Fruit fly (Drosophila melanogaster): ENCODE results near the gene CG11983.

CG11983 gene

dm6 chr3R:9023934-9024333, 15.8 kb downstream of the CG11983 start:
- no peak for TF ChIP-seq h (GFP tag; optimal IDR thresholded peaks at IDR 0.05)
- no peak for TF ChIP-seq OdsH (GFP tag; optimal IDR thresholded peaks at IDR 0.05)
- no peak for TF ChIP-seq dmrt93B (GFP tag; optimal IDR thresholded peaks at IDR 0.05)
- TF ChIP-seq ey (GFP tag; optimal IDR thresholded peaks at IDR 0.05), result no peak
- TF ChIP-seq Hr78 (GFP tag; optimal IDR thresholded peaks at IDR 0.05), result no peak
- no peak for TF ChIP-seq Vsx2 (GFP tag; optimal IDR thresholded peaks at IDR 0.05; ENCODE audit: partially characterized antibody)
- TF ChIP-seq tai (GFP tag; optimal IDR thresholded peaks at IDR 0.05), result no peak

dm6 chr3R:9024835-9025510, 16.9 kb downstream of the CG11983 start:
- TF ChIP-seq Dif (GFP tag; optimal IDR thresholded peaks at IDR 0.05; ENCODE audit: partially characterized antibody) (no peak), ey (GFP tag; optimal IDR thresholded peaks at IDR 0.05) (no peak), sv (GFP tag; optimal IDR thresholded peaks at IDR 0.05) (no peak), Sp1 (GFP tag; optimal IDR thresholded peaks at IDR 0.05) (no peak), N (GFP tag; optimal IDR thresholded peaks at IDR 0.05) (no peak), h (GFP tag; optimal IDR thresholded peaks at IDR 0.05) (no peak), foxo (GFP tag; optimal IDR thresholded peaks at IDR 0.05) (no peak), GATAd (GFP tag; optimal IDR thresholded peaks at IDR 0.05) (no peak), tai (GFP tag; optimal IDR thresholded peaks at IDR 0.05) (no peak), Hr83 (GFP tag; optimal IDR thresholded peaks at IDR 0.05; ENCODE audit: poor library complexity, severe bottlenecking) (no peak), OdsH (GFP tag; optimal IDR thresholded peaks at IDR 0.05) (no peak), Hr78 (GFP tag; optimal IDR thresholded peaks at IDR 0.05) (no peak), CrebA (GFP tag; optimal IDR thresholded peaks at IDR 0.05; ENCODE audit: borderline replicate concordance) (no peak), pan (optimal IDR thresholded peaks at IDR 0.05) (no peak), Dfd (GFP tag; optimal IDR thresholded peaks at IDR 0.05) (no peak), CG9705 (GFP tag; optimal IDR thresholded peaks at IDR 0.05) (no peak), Myc (optimal IDR thresholded peaks at IDR 0.05) (no peak), sage (GFP tag; optimal IDR thresholded peaks at IDR 0.05) (no peak)

dm6 chr3R:9027082-9027481, 19.0 kb downstream of the CG11983 start:
- TF ChIP-seq Jra (GFP tag; optimal IDR thresholded peaks at IDR 0.05), result no peak
- no peak for TF ChIP-seq Hr78 (GFP tag; optimal IDR thresholded peaks at IDR 0.05)
- TF ChIP-seq Sp1 (GFP tag; optimal IDR thresholded peaks at IDR 0.05), result no peak
- no peak for TF ChIP-seq tai (GFP tag; optimal IDR thresholded peaks at IDR 0.05)
- TF ChIP-seq Hnf4 (GFP tag; optimal IDR thresholded peaks at IDR 0.05), result no peak
- TF ChIP-seq dmrt93B (GFP tag; optimal IDR thresholded peaks at IDR 0.05), result no peak
- no peak for TF ChIP-seq sage (GFP tag; optimal IDR thresholded peaks at IDR 0.05)
- no peak for TF ChIP-seq pan (optimal IDR thresholded peaks at IDR 0.05)
- TF ChIP-seq Myc (optimal IDR thresholded peaks at IDR 0.05), result no peak
- no peak for TF ChIP-seq Rel (GFP tag; optimal IDR thresholded peaks at IDR 0.05)
- TF ChIP-seq Rel (tag; optimal IDR thresholded peaks at IDR 0.05), result no peak
- no peak for TF ChIP-seq CG9705 (GFP tag; optimal IDR thresholded peaks at IDR 0.05)
- TF ChIP-seq Abd-B (GFP tag; optimal IDR thresholded peaks at IDR 0.05), result no peak
- TF ChIP-seq usp (GFP tag; optimal IDR thresholded peaks at IDR 0.05), result no peak
- TF ChIP-seq Dif (GFP tag; optimal IDR thresholded peaks at IDR 0.05; ENCODE audit: partially characterized antibody), result no peak

- TF ChIP-seq sage (GFP tag; optimal IDR thresholded peaks at IDR 0.05), result no peak
- TF ChIP-seq pan (optimal IDR thresholded peaks at IDR 0.05), result no peak
- no peak for TF ChIP-seq Hr78 (GFP tag; optimal IDR thresholded peaks at IDR 0.05)
- no peak for TF ChIP-seq sv (GFP tag; optimal IDR thresholded peaks at IDR 0.05)
- TF ChIP-seq Hnf4 (GFP tag; optimal IDR thresholded peaks at IDR 0.05), result no peak
- TF ChIP-seq Vsx2 (GFP tag; optimal IDR thresholded peaks at IDR 0.05; ENCODE audit: partially characterized antibody), result no peak
- TF ChIP-seq CG9705 (GFP tag; optimal IDR thresholded peaks at IDR 0.05), result no peak
These were observed 20.6 kb downstream of the CG11983 start for dm6 chr3R:9028690-9029089.

- no peak for TF ChIP-seq Rel (GFP tag; optimal IDR thresholded peaks at IDR 0.05)
- TF ChIP-seq Rel (tag; optimal IDR thresholded peaks at IDR 0.05), result peak; percentile 13
- TF ChIP-seq br (GFP tag; optimal IDR thresholded peaks at IDR 0.05), result no peak
These were observed 21.3 kb downstream of the CG11983 start for dm6 chr3R:9029411-9029810.

dm6 chr3R:9030006-9030749, 22.1 kb downstream of the CG11983 start:
- TF ChIP-seq tai (GFP tag; optimal IDR thresholded peaks at IDR 0.05), result no peak
